Fruit fly (Drosophila melanogaster): ENCODE results near the gene Msp300.

Msp300 gene

dm6 chr2L:5054953-5055352, 45.7 kb upstream of the Msp300 start, which contains the start of the genes CG14036 and His3.3A (continued):
- TF ChIP-seq CG7372 (GFP tag; IDR thresholded peaks at IDR 0.05) (no peak), CG10267 (tag; optimal IDR thresholded peaks at IDR 0.05) (peak; percentile 67), gcm (GFP tag; optimal IDR thresholded peaks at IDR 0.05) (no peak), gce (GFP tag; IDR thresholded peaks at IDR 0.05) (0 out of 3 replicates have a peak, but pooled peaks have one; percentile 16), wdn (GFP tag; IDR thresholded peaks at IDR 0.05) (no peak), CG11695 (GFP tag; IDR thresholded peaks at IDR 0.05) (0 out of 3 replicates have a peak, but pooled peaks have one; percentile 11), CG2712 (tag; optimal IDR thresholded peaks at IDR 0.05) (peak; percentile 46), sna (GFP tag; IDR thresholded peaks at IDR 0.05; ENCODE audit: partially characterized antibody) (peak; percentile 66), Spps (tag; optimal IDR thresholded peaks at IDR 0.05) (peak; percentile 1), nmo (GFP tag; optimal IDR thresholded peaks at IDR 0.05) (peak; percentile 56), CG17802 (tag; optimal IDR thresholded peaks at IDR 0.05) (peak; percentile 6), CG9437 (GFP tag; optimal IDR thresholded peaks at IDR 0.05) (no peak), wor (GFP tag; IDR thresholded peaks at IDR 0.05) (no peak), pros (GFP tag; optimal IDR thresholded peaks at IDR 0.05) (no peak), unpg (GFP tag; optimal IDR thresholded peaks at IDR 0.05) (no peak), CG33557 (GFP tag; optimal IDR thresholded peaks at IDR 0.05) (no peak), CG16863 (GFP tag; optimal IDR thresholded peaks at IDR 0.05) (no peak), ken (GFP tag; IDR thresholded peaks at IDR 0.05) (no peak), CG1024 (GFP tag; IDR thresholded peaks at IDR 0.05) (no peak; the same call in none of the 2 replicates), z (GFP tag; IDR thresholded peaks at IDR 0.05) (no peak), Med (GFP tag) (peak; percentile 87), hth (optimal IDR thresholded peaks at IDR 0.05) (no peak), dati (GFP tag; IDR thresholded peaks at IDR 0.05) (no peak), CG7928 (GFP tag; optimal IDR thresholded peaks at IDR 0.05) (peak; percentile 1), CG7357 (GFP tag; IDR thresholded peaks at IDR 0.05) (no peak), CG13424 (tag; optimal IDR thresholded peaks at IDR 0.05) (peak; percentile 43), CG4730 (GFP tag; IDR thresholded peaks at IDR 0.05) (no peak), pum (GFP tag; optimal IDR thresholded peaks at IDR 0.05) (no peak), jing (GFP tag; optimal IDR thresholded peaks at IDR 0.05) (no peak), mirr (GFP tag; optimal IDR thresholded peaks at IDR 0.05) (no peak), ind (GFP tag; optimal IDR thresholded peaks at IDR 0.05) (no peak), Gug (GFP tag; IDR thresholded peaks at IDR 0.05) (no peak), tll (GFP tag; optimal IDR thresholded peaks at IDR 0.05) (no peak), maf-S (GFP tag; optimal IDR thresholded peaks at IDR 0.05) (no peak), inv (GFP tag; IDR thresholded peaks at IDR 0.05; ENCODE audit: partially characterized antibody) (peak; percentile 43; the same call in 1 of the 2 replicates), CG11085 (GFP tag; IDR thresholded peaks at IDR 0.05) (no peak), CG4820 (GFP tag; optimal IDR thresholded peaks at IDR 0.05) (peak; percentile 90), Eip74EF (GFP tag; optimal IDR thresholded peaks at IDR 0.05) (no peak), odd (GFP tag; optimal IDR thresholded peaks at IDR 0.05) (no peak), pho (GFP tag; optimal IDR thresholded peaks at IDR 0.05) (peak; percentile 21), eyg (GFP tag; optimal IDR thresholded peaks at IDR 0.05) (no peak), CG10543 (GFP tag; optimal IDR thresholded peaks at IDR 0.05) (no peak), Ets97D (GFP tag; optimal IDR thresholded peaks at IDR 0.05) (peak; percentile 81), Elba2 (GFP tag; optimal IDR thresholded peaks at IDR 0.05) (no peak), CG3995 (GFP tag; optimal IDR thresholded peaks at IDR 0.05) (no peak), fd3F (GFP tag; optimal IDR thresholded peaks at IDR 0.05) (no peak), toy (GFP tag; IDR thresholded peaks at IDR 0.05) (no peak), Sox100B (GFP tag; optimal IDR thresholded peaks at IDR 0.05) (no peak), Dad (GFP tag; optimal IDR thresholded peaks at IDR 0.05) (peak; percentile 41), chn (GFP tag; optimal IDR thresholded peaks at IDR 0.05) (no peak), CG6272 (GFP tag; IDR thresholded peaks at IDR 0.05) (no peak), CG3726 (GFP tag; IDR thresholded peaks at IDR 0.05) (no peak)

Measured in whole organism, embryonic.